Worm (Caenorhabditis elegans): ENCODE data around the gene C06E4.1.

DNA sequence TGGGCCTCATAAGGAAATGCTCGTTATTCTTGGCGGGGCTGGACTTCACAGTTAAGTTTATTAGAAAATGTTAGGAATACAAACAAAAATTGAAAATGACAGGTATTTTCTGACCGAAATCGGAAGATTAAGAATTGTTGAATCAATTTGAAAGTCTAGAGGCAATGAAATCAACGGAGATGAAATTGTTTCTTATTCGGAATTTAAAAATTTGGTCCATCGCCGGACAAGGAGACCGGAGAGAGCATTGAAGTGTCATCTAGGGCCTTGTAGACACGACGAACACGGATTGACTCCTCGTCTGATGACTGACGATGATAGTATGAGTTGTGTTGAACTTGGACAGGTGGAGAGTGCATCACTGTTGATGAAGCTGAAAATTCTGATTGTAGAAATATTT, 37.6 kb downstream of the C06E4.1 start:
- TF ChIP-seq pes-1 (GFP tag; IDR thresholded peaks at IDR 0.05) (no peak), ama-1 (optimal IDR thresholded peaks at IDR 0.05) (no peak), sea-1 (GFP tag; conservative IDR thresholded peaks at IDR 0.05) (no peak), tbx-11 (GFP tag; IDR thresholded peaks at IDR 0.05) (no peak), B0310.2 (tag; optimal IDR thresholded peaks at IDR 0.05) (no peak), ceh-13 (GFP tag; optimal IDR thresholded peaks at IDR 0.05) (no peak), hnd-1 (tag; optimal IDR thresholded peaks at IDR 0.05) (no peak)
